Worm (Caenorhabditis elegans): ENCODE results near the gene F55C12.19.

ce11 chrII:5865405-5866308, at the start of gene F55C12.19:
- TF ChIP-seq nhr-11 (tag; optimal IDR thresholded peaks at IDR 0.05) = no peak
- no peak for TF ChIP-seq lin-15B (tag; optimal IDR thresholded peaks at IDR 0.05)
- TF ChIP-seq ZK546.5 (tag; optimal IDR thresholded peaks at IDR 0.05) = no peak

All from whole organism, L4 larva.